Worm (Caenorhabditis elegans): Measurements from ENCODE around the gene T13H5.1.

DNA sequence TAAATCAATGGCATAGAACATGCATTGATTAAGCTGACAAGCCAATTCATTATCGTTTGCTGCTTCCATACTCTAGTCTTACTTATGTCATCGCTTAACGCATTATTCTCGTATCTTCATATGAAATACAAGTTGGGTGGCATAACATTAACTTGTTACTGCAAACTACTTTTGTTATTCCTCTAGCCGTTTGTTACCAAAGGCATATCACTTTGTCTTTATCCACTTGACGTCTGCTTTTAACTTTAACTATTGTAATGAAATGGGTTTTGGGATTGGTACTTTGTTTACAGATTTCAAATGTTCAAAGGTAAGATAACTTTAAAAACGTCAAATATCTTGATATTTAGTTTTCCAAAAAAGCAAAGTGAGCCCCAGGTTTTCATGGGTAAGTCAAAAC lies 27.2 kb upstream of the T13H5.1 start, which contains the start of gene W01C9.2:
- TF ChIP-seq pha-4 (tag; optimal IDR thresholded peaks at IDR 0.05) (no peak), sem-2 (GFP tag; optimal IDR thresholded peaks at IDR 0.05) (no peak), sptf-1 (tag; optimal IDR thresholded peaks at IDR 0.05) (no peak), unc-39 (tag; optimal IDR thresholded peaks at IDR 0.05) (no peak), mab-5 (tag; optimal IDR thresholded peaks at IDR 0.05) (no peak)
